Fruit fly (Drosophila melanogaster): Measurements from ENCODE around the gene CG12605.

DNA sequence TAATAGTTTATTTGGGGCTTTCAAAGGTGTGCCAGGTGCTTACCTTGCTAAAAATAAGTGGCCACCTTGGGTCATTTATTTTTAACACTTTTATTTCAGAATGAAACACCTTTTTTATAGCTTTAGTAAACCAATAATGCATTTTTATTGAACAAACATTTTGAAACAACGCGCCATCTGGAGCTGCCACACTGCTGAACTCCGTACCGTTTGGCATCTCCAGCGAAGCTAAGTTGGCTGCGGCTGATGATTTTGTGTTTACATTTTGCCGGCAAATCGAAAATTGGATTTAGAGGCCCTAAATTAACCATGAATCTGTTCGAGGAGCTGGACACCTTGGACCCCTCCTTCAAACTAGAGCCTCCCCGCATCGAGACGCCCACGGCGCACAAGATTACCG lies 59.5 kb downstream of the CG12605 start, which contains the start of gene ida:
- no peak for TF ChIP-seq CG12605 (GFP tag; IDR thresholded peaks at IDR 0.05)
- TF ChIP-seq Snoo (tag; optimal IDR thresholded peaks at IDR 0.05) = no peak
- no peak for TF ChIP-seq CG8159 (tag; optimal IDR thresholded peaks at IDR 0.05)
- no peak for TF ChIP-seq D1 (tag; optimal IDR thresholded peaks at IDR 0.05)
- TF ChIP-seq CG8301 (tag; optimal IDR thresholded peaks at IDR 0.05) = no peak
- no peak for TF ChIP-seq gl (tag; optimal IDR thresholded peaks at IDR 0.05)
- TF ChIP-seq CG13204 (GFP tag; optimal IDR thresholded peaks at IDR 0.05) = no peak
- TF ChIP-seq CG17806 (tag; optimal IDR thresholded peaks at IDR 0.05) = no peak
- no peak for TF ChIP-seq CG15710 (tag; optimal IDR thresholded peaks at IDR 0.05)
- TF ChIP-seq CG34367 (tag; optimal IDR thresholded peaks at IDR 0.05) = no peak
- no peak for TF ChIP-seq CG32121 (GFP tag; IDR thresholded peaks at IDR 0.05)
- TF ChIP-seq Ets98B (GFP tag; IDR thresholded peaks at IDR 0.05) = no peak
- TF ChIP-seq rn (GFP tag; IDR thresholded peaks at IDR 0.05) = no peak
- no peak for TF ChIP-seq CG14655 (GFP tag; optimal IDR thresholded peaks at IDR 0.05)

All from whole organism, pupa.